Fruit fly (Drosophila melanogaster): Measurements from ENCODE around the gene Hmr.

DNA sequence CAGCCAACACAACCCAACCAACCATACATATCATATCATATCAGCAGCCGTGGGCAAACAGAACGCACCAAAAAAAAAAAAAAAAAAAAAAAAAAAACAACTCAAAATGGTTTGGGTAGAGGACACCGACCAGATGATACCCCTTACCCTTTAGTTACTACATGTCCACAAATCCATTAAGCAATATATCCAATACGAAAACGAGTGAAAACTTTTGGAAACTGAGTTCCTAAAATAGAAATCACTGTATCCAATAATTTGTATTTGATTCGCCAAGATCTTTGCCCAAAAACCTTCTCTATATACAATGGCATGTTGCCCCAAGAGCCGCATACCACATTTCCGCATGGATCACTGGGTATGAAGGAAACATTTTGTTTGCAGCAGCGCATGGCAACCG, 14.2 kb downstream of the Hmr start:
- TF ChIP-seq h (optimal IDR thresholded peaks at IDR 0.05) (no peak), psq (optimal IDR thresholded peaks at IDR 0.05) (no peak)
